Worm (Caenorhabditis elegans) whole organism, L4 larva: ENCODE results near the gene mip-1.

Source experiments
- T20F7.1 ChIP-seq: fragments of 200-800 bp; sonication (Bioruptor generic); optimal IDR thresholded peaks from 2 replicates; lab custom pipeline; 2018; ENCODE audit warnings: mild to moderate bottlenecking, missing genetic modification characterization, missing compliant biosample characterization
- ZK546.5 ChIP-seq, 2 experiments: sonication (generic microtip); optimal IDR thresholded peaks; 2 replicates each; lab custom pipeline; 2017; ENCODE audit warnings: missing biosample characterization in 2 of 2, missing genetic modification characterization in 2 of 2
- aha-1 ChIP-seq: fragments of 150-350 bp; peaks from one replicate; lab custom pipeline; 2014; ENCODE audit warnings: missing biosample characterization, missing genetic modification characterization
- aly-2 ChIP-seq: sonication (generic microtip); optimal IDR thresholded peaks from 2 replicates; lab custom pipeline; 2018; ENCODE audit warnings: missing biosample characterization, missing genetic modification characterization
- ceh-28 ChIP-seq: fragments of 150-350 bp; optimal IDR thresholded peaks from 2 replicates; lab custom pipeline; 2014; ENCODE audit warnings: missing biosample characterization, missing genetic modification reagents, missing genetic modification characterization
- ceh-32 ChIP-seq: sonication (generic microtip); optimal IDR thresholded peaks from 2 replicates; lab custom pipeline; 2016; ENCODE audit warnings: mild to moderate bottlenecking, missing genetic modification characterization, missing compliant biosample characterization; ENCODE audit not compliant: poor library complexity
- ceh-62 ChIP-seq: sonication (generic microtip); optimal IDR thresholded peaks from 2 replicates; lab custom pipeline; 2017; ENCODE audit warnings: missing biosample characterization, missing genetic modification characterization
- daf-16 ChIP-seq, 3 experiments: sonication (generic microtip); optimal IDR thresholded peaks; 2 replicates each; lab custom pipeline; 2016 to 2017; ENCODE audit warnings: missing genetic modification characterization in 3 of 3, missing genetic modification reagents in 3 of 3, mild to moderate bottlenecking in 2 of 3, missing compliant biosample characterization in 2 of 3, missing biosample characterization in 1 of 3, moderate library complexity in 1 of 3
- daf-19 ChIP-seq: fragments of 200-800 bp; sonication (Bioruptor generic); conservative IDR thresholded peaks from 2 replicates; pipeline ENCODE4 v1.3.6; 2022; ENCODE audit warnings: missing genetic modification characterization, missing compliant biosample characterization
- dmd-8 ChIP-seq: fragments of 200-800 bp; sonication (Bioruptor generic); IDR thresholded peaks from 2 replicates; pipeline ENCODE4 v1.3.6; 2022; ENCODE audit warnings: missing genetic modification characterization, missing compliant biosample characterization
- egl-27 ChIP-seq: sonication (generic microtip); optimal IDR thresholded peaks from 3 replicates; lab custom pipeline; 2017; ENCODE audit warnings: missing biosample characterization, missing genetic modification reagents, missing genetic modification characterization
- egl-43 ChIP-seq: fragments of 200-800 bp; sonication (Bioruptor generic); IDR thresholded peaks from 2 replicates; pipeline ENCODE4 v1.3.6; 2022; ENCODE audit warnings: missing genetic modification reagents, missing genetic modification characterization, missing compliant biosample characterization
- fkh-10 ChIP-seq: fragments of 150-350 bp; optimal IDR thresholded peaks from 2 replicates; lab custom pipeline; 2014; ENCODE audit warnings: missing biosample characterization, missing genetic modification reagents, missing genetic modification characterization
- hif-1 ChIP-seq, 2 experiments: sonication (generic microtip); optimal IDR thresholded peaks; 2 replicates each; lab custom pipeline; 2016 to 2017; ENCODE audit warnings: missing compliant biosample characterization in 2 of 2, missing genetic modification characterization in 2 of 2, missing genetic modification reagents in 2 of 2, missing genotype in 2 of 2, mild to moderate bottlenecking in 1 of 2
- jun-1 ChIP-seq: fragments of 150-350 bp; optimal IDR thresholded peaks from 2 replicates; lab custom pipeline; 2014; ENCODE audit warnings: missing biosample characterization, missing genetic modification reagents, missing genetic modification characterization
- lin-38 ChIP-seq: fragments of 200-800 bp; sonication (Bioruptor generic); IDR thresholded peaks from 2 replicates; pipeline ENCODE4 v1.3.6; 2022; ENCODE audit warnings: missing genetic modification reagents, missing genetic modification characterization, missing compliant biosample characterization
- lin-39 ChIP-seq: fragments of 150-350 bp; optimal IDR thresholded peaks from 2 replicates; lab custom pipeline; 2014; ENCODE audit warnings: missing biosample characterization, missing genetic modification reagents, missing genetic modification characterization
- madf-5 ChIP-seq, 2 experiments: fragments of 200-800 bp; sonication (Bioruptor generic); IDR thresholded peaks; 2 replicates each; pipeline ENCODE4 v1.3.6; 2022; ENCODE audit warnings: missing compliant biosample characterization in 2 of 2, missing genetic modification characterization in 2 of 2
- madf-9 ChIP-seq: fragments of 200-800 bp; sonication (Bioruptor generic); conservative IDR thresholded peaks from 2 replicates; pipeline ENCODE4 v1.3.6; 2022; ENCODE audit warnings: missing genetic modification reagents, missing genetic modification characterization, missing compliant biosample characterization
- mdt-29 ChIP-seq: fragments of 200-800 bp; sonication (Bioruptor generic); IDR thresholded peaks from 2 replicates; pipeline ENCODE4 v1.3.6; 2022; ENCODE audit warnings: missing genetic modification reagents, missing genetic modification characterization, missing compliant biosample characterization
- mep-1 ChIP-seq: fragments of 150-350 bp; sonication (generic microtip); optimal IDR thresholded peaks from 3 replicates; lab custom pipeline; 2014; ENCODE audit warnings: missing biosample characterization, missing genetic modification characterization
- mxl-3 ChIP-seq: fragments of 200-800 bp; sonication (Bioruptor generic); optimal IDR thresholded peaks from 2 replicates; lab custom pipeline; 2018; ENCODE audit warnings: mild to moderate bottlenecking, missing genetic modification characterization, missing compliant biosample characterization
- nhr-102 ChIP-seq: sonication (generic microtip); optimal IDR thresholded peaks from 2 replicates; lab custom pipeline; 2016; ENCODE audit warnings: mild to moderate bottlenecking, missing genetic modification characterization, moderate library complexity, missing compliant biosample characterization
- nhr-11 ChIP-seq: fragments of 150-350 bp; optimal IDR thresholded peaks from 2 replicates; lab custom pipeline; 2014; ENCODE audit warnings: missing biosample characterization, missing genetic modification characterization
- nhr-237 ChIP-seq: sonication (generic microtip); optimal IDR thresholded peaks from 2 replicates; lab custom pipeline; 2017; ENCODE audit warnings: missing biosample characterization, missing genetic modification characterization
- nhr-28 ChIP-seq: fragments of 150-350 bp; optimal IDR thresholded peaks from 2 replicates; lab custom pipeline; 2014; ENCODE audit warnings: missing biosample characterization, missing genetic modification characterization
- nhr-77 ChIP-seq: fragments of 150-350 bp; optimal IDR thresholded peaks from 2 replicates; lab custom pipeline; 2014; ENCODE audit warnings: missing biosample characterization, missing genetic modification characterization
- rbr-2 ChIP-seq: sonication (generic microtip); optimal IDR thresholded peaks from 2 replicates; lab custom pipeline; 2016; ENCODE audit warnings: missing genotype, missing genetic modification characterization, missing compliant biosample characterization
- tag-97 ChIP-seq: fragments of 200-800 bp; sonication (Bioruptor generic); IDR thresholded peaks from 2 replicates; pipeline ENCODE4 v1.3.6; 2022; ENCODE audit warnings: missing genetic modification characterization, missing compliant biosample characterization
- unc-62 ChIP-seq, 3 experiments: fragments of 150-350 bp in 1 of 3; sonication (generic microtip); optimal IDR thresholded peaks in 2 of 3; peaks in 1 of 3; 1 replicate in 1 of 3; 2 replicates in 2 of 3; lab custom pipeline; 2014 to 2017; ENCODE audit warnings: missing biosample characterization in 3 of 3, missing genetic modification characterization in 3 of 3, missing genetic modification reagents in 3 of 3, missing genotype in 1 of 3
- vab-7 ChIP-seq: fragments of 200-800 bp; sonication (Bioruptor generic); IDR thresholded peaks from 2 replicates; pipeline ENCODE4 v1.3.6; 2022; ENCODE audit warnings: missing genetic modification reagents, missing genetic modification characterization, missing compliant biosample characterization
- zfp-2 ChIP-seq: sonication (generic microtip); optimal IDR thresholded peaks from 2 replicates; lab custom pipeline; 2016; ENCODE audit warnings: mild to moderate bottlenecking, missing genetic modification characterization, missing compliant biosample characterization

mip-1 gene

DNA sequence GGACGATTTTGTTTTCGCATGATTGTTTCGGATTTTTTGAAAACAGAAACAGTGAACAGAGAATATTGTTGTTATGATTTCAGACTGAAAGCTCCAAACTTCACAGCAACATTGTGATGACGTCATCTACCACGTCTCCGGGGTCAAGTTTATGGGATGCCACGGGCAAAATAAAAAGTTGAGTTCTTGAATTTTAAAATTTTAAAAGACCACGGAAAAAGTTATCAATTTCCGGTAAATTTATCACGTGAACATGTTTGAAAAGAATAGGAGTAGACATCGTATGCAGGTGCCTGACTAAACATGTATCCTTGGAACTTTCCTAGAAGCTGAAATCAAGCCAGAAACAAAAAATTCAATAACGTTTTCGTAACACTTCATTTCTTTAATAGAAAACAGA is 29.4 kb upstream of the mip-1 start, which contains the start of gene B0393.4:
B0393.4 (minus strand) TSS at position 101 of the 400 bp plus-strand sequence.
- no peak for TF ChIP-seq lin-39 (tag; lab: Kevin White, UChicago)
- no peak for TF ChIP-seq aly-2 (tag; lab: Kevin White, UChicago)
- TF ChIP-seq mep-1 (tag; lab: Kevin White, UChicago), result no peak
- TF ChIP-seq tag-97 (GFP tag; lab: Robert Waterston, UW), result no peak
- TF ChIP-seq nhr-102, result no peak
- no peak for TF ChIP-seq vab-7
- no peak for TF ChIP-seq T20F7.1 (GFP tag; lab: Kevin White, UChicago)
- TF ChIP-seq nhr-11 (tag; lab: Kevin White, UChicago), result no peak
- TF ChIP-seq fkh-10 (GFP tag; lab: Kevin White, UChicago), result no peak
- no peak for TF ChIP-seq mxl-3 (GFP tag; lab: Kevin White, UChicago)
- no peak for TF ChIP-seq nhr-77 (tag; lab: Kevin White, UChicago)
- no peak for TF ChIP-seq hif-1 (tag; optimal IDR thresholded peaks at IDR 0.05; lab: Kevin White, UChicago)
- TF ChIP-seq ceh-32, result no peak
- TF ChIP-seq ceh-28, result no peak
- TF ChIP-seq, all 104 proteins: peak for 0

- TF ChIP-seq jun-1 (tag; lab: Kevin White, UChicago), result no peak
- TF ChIP-seq mxl-3 (GFP tag; lab: Kevin White, UChicago), result peak; percentile 18
- peak; percentile 4 for TF ChIP-seq aha-1
- TF ChIP-seq unc-62 (GFP tag; optimal IDR thresholded peaks at IDR 0.05 in 1 of 2; lab: Kevin White, UChicago), result no peak
- TF ChIP-seq unc-62 (tag; optimal IDR thresholded peaks at IDR 0.05; lab: Kevin White, UChicago), result no peak
Measured at ce11 chrIII:4765474-4765873, 27.4 kb upstream of the mip-1 start, which contains the start of gene B0393.5. B0393.5 (plus strand) TSS chrIII:4765774.

DNA sequence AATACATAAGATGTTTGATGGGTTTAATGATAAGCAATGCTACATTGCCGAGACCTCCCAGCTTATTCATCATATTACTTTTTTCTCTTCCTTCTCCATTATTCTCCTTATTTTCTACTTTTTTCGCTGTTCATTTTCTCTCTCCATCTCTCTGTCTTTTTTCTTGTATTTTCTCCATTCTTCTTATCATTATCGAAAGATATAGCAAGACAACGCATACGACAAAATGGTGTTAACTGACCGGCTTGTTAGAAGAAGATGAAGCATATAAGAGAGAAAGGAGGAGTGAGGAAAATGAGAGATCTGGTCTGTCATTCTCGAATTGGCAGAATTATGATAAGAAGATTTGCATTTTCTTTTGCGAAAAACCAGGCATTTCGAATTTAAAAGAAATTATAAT is 26.0 kb upstream of the mip-1 start:
- TF ChIP-seq zfp-2 (tag; lab: Kevin White, UChicago) (no peak), daf-19 (GFP tag; lab: Robert Waterston, UW) (no peak), daf-16 (GFP tag; optimal IDR thresholded peaks at IDR 0.05; lab: Kevin White, UChicago) (no peak), daf-16 (tag; optimal IDR thresholded peaks at IDR 0.05; lab: Kevin White, UChicago) (no peak), egl-43 (GFP tag; lab: Robert Waterston, UW) (no peak), dmd-8 (GFP tag; lab: Robert Waterston, UW) (no peak), ceh-62 (tag; lab: Kevin White, UChicago) (no peak), mxl-3 (GFP tag; lab: Kevin White, UChicago) (peak; percentile 9), nhr-28 (tag; lab: Kevin White, UChicago) (peak; percentile 47), lin-38 (GFP tag; lab: Robert Waterston, UW) (no peak), madf-9 (GFP tag; lab: Robert Waterston, UW) (no peak), lin-39 (tag; lab: Kevin White, UChicago) (no peak), unc-62 (GFP tag; optimal IDR thresholded peaks at IDR 0.05 in 1 of 2; lab: Kevin White, UChicago) (peak in 1 of 2 experiments; percentile 75), unc-62 (tag; optimal IDR thresholded peaks at IDR 0.05; lab: Kevin White, UChicago) (no peak), madf-5 (GFP tag; IDR thresholded peaks at IDR 0.05; lab: Robert Waterston, UW) (no peak), ZK546.5 (tag; optimal IDR thresholded peaks at IDR 0.05; lab: Kevin White, UChicago) (no peak), egl-27 (no peak), nhr-237 (no peak)

ce11 chrIII:4767869-4768645 is 24.8 kb upstream of the mip-1 start:
- TF ChIP-seq mdt-29 (GFP tag; lab: Robert Waterston, UW) (no peak), rbr-2 (no peak), aha-1 (peak; percentile 96)
